Fruit fly (Drosophila melanogaster) whole organism, embryonic: Measurements from ENCODE around the gene CG5056.

Experiments used
- Abd-B ChIP-seq: fragments of 200-800 bp; sonication (Bioruptor generic); optimal IDR thresholded peaks from 2 replicates; lab custom pipeline; 2018; ENCODE audit warnings: missing biosample characterization, mild to moderate bottlenecking, missing genetic modification characterization, moderate library complexity
- Adf1 ChIP-seq: fragments of 200-800 bp; sonication (Bioruptor generic); IDR thresholded peaks from 2 replicates; pipeline ENCODE4 v1.3.6; 2022; ENCODE audit warnings: missing biosample characterization, missing genetic modification characterization
- Atf3 ChIP-seq: fragments of 200-800 bp; sonication (Bioruptor generic); optimal IDR thresholded peaks from 3 replicates; lab custom pipeline; 2016; ENCODE audit warnings: missing biosample characterization, missing genetic modification characterization
- CG11085 ChIP-seq: fragments of 200-800 bp; sonication (Bioruptor generic); IDR thresholded peaks from 2 replicates; pipeline ENCODE4 v1.3.6; 2022; ENCODE audit warnings: missing biosample characterization, missing genetic modification characterization
- CG12155 ChIP-seq: fragments of 200-800 bp; sonication (Bioruptor generic); optimal IDR thresholded peaks from 3 replicates; lab custom pipeline; 2016; ENCODE audit warnings: missing biosample characterization, missing genetic modification characterization
- CG12659 ChIP-seq: fragments of 200-800 bp; sonication (Bioruptor generic); optimal IDR thresholded peaks from 3 replicates; lab custom pipeline; 2017; ENCODE audit warnings: mild to moderate bottlenecking, missing biosample characterization, missing genetic modification reagents, missing genetic modification characterization
- CG15073 ChIP-seq: fragments of 200-800 bp; sonication (Bioruptor generic); optimal IDR thresholded peaks from 2 replicates; lab custom pipeline; 2016; ENCODE audit warnings: missing biosample characterization, missing genetic modification characterization
- CG16815 ChIP-seq: fragments of 200-800 bp; sonication (Bioruptor generic); optimal IDR thresholded peaks from 3 replicates; lab custom pipeline; 2017; ENCODE audit warnings: missing biosample characterization, mild to moderate bottlenecking, missing genetic modification characterization
- CG17359 ChIP-seq: fragments of 200-800 bp; sonication (Bioruptor generic); optimal IDR thresholded peaks from 3 replicates; lab custom pipeline; 2018; ENCODE audit warnings: missing biosample characterization, mild to moderate bottlenecking, missing genetic modification characterization, moderate library complexity
- CG18599 ChIP-seq: fragments of 200-800 bp; sonication (Bioruptor generic); optimal IDR thresholded peaks from 3 replicates; lab custom pipeline; 2017; ENCODE audit warnings: missing biosample characterization, missing genetic modification characterization, mild to moderate bottlenecking, moderate library complexity, missing genetic modification reagents
- CG2120 ChIP-seq: fragments of 200-800 bp; sonication (Bioruptor generic); optimal IDR thresholded peaks from 3 replicates; lab custom pipeline; 2016; ENCODE audit warnings: missing biosample characterization, missing genetic modification characterization
- CG30020 ChIP-seq: fragments of 200-800 bp; optimal IDR thresholded peaks from 2 replicates; lab custom pipeline; 2019; ENCODE audit warnings: missing biosample characterization, mild to moderate bottlenecking, missing genetic modification characterization, moderate library complexity
- CG30431 ChIP-seq: fragments of 200-800 bp; sonication (Bioruptor generic); optimal IDR thresholded peaks from 2 replicates; lab custom pipeline; 2017; ENCODE audit warnings: missing biosample characterization, missing genetic modification characterization
- CG34422 ChIP-seq: fragments of 200-800 bp; sonication (Bioruptor generic); IDR thresholded peaks from 3 replicates; pipeline ENCODE4 v1.3.6; 2022; ENCODE audit warnings: missing biosample characterization, missing genetic modification characterization
- CG5180 ChIP-seq: fragments of 200-800 bp; sonication (Bioruptor generic); optimal IDR thresholded peaks from 3 replicates; lab custom pipeline; 2017; ENCODE audit warnings: missing biosample characterization, missing genetic modification characterization, mild to moderate bottlenecking, moderate library complexity, missing genetic modification reagents
- CG7372 ChIP-seq: fragments of 200-800 bp; sonication (Bioruptor generic); IDR thresholded peaks from 2 replicates; pipeline ENCODE4 v1.3.6; 2022; ENCODE audit warnings: missing biosample characterization, missing genetic modification characterization
- CG8290 ChIP-seq, 3 experiments: fragments of 200-800 bp; sonication (Bioruptor generic); optimal IDR thresholded peaks; 2 replicates each; lab custom pipeline; 2016 to 2019; ENCODE audit warnings: missing biosample characterization in 3 of 3, missing genetic modification characterization in 3 of 3, mild to moderate bottlenecking in 2 of 3, moderate library complexity in 1 of 3
- CG8388 ChIP-seq: fragments of 200-800 bp; sonication (Bioruptor generic); optimal IDR thresholded peaks from 2 replicates; lab custom pipeline; 2019; ENCODE audit warnings: missing biosample characterization, mild to moderate bottlenecking, missing genetic modification characterization, moderate library complexity
- CG9215 ChIP-seq: fragments of 200-800 bp; sonication (Bioruptor generic); IDR thresholded peaks from 2 replicates; pipeline ENCODE4 v1.3.6; 2022; ENCODE audit warnings: missing biosample characterization, missing genetic modification characterization
- CG9932 ChIP-seq: fragments of 200-800 bp; sonication (Bioruptor generic); IDR thresholded peaks from 2 replicates; pipeline ENCODE4 v1.3.6; 2022; ENCODE audit warnings: missing biosample characterization, missing genetic modification characterization
- Dad ChIP-seq: fragments of 200-800 bp; sonication (Bioruptor generic); optimal IDR thresholded peaks from 3 replicates; lab custom pipeline; 2016; ENCODE audit warnings: missing biosample characterization, missing genetic modification characterization
- Dbx ChIP-seq: fragments of 200-800 bp; sonication (Bioruptor generic); IDR thresholded peaks from 3 replicates; pipeline ENCODE4 v1.3.6; 2022; ENCODE audit warnings: missing biosample characterization, missing genetic modification characterization
- Doc2 ChIP-seq: fragments of 200-800 bp; sonication (Bioruptor generic); IDR thresholded peaks from 2 replicates; pipeline ENCODE4 v1.3.6; 2022; ENCODE audit warnings: missing biosample characterization, missing genetic modification characterization
- E2f1 ChIP-seq: fragments of 200-800 bp; sonication (Bioruptor generic); IDR thresholded peaks from 2 replicates; pipeline ENCODE4 v1.3.6; 2022; ENCODE audit warnings: missing biosample characterization, missing genetic modification characterization
- Ets97D ChIP-seq: fragments of 200-800 bp; sonication (Bioruptor generic); optimal IDR thresholded peaks from 3 replicates; lab custom pipeline; 2016; ENCODE audit warnings: missing biosample characterization, missing genetic modification characterization
- HmgD ChIP-seq: fragments of 200-800 bp; sonication (Bioruptor generic); optimal IDR thresholded peaks from 3 replicates; lab custom pipeline; 2016; ENCODE audit warnings: missing biosample characterization, missing genetic modification characterization
- NK7.1 ChIP-seq: fragments of 200-800 bp; sonication (Bioruptor generic); optimal IDR thresholded peaks from 3 replicates; lab custom pipeline; 2016; ENCODE audit warnings: missing biosample characterization, missing genetic modification characterization
- PHDP ChIP-seq: fragments of 200-800 bp; sonication (Bioruptor generic); optimal IDR thresholded peaks from 3 replicates; lab custom pipeline; 2018; ENCODE audit warnings: missing biosample characterization, mild to moderate bottlenecking, missing genetic modification characterization, moderate library complexity
- Spps ChIP-seq: fragments of 200-800 bp; sonication (Bioruptor generic); optimal IDR thresholded peaks from 2 replicates; lab custom pipeline; 2018; ENCODE audit warnings: missing biosample characterization, mild to moderate bottlenecking, missing genetic modification characterization
- TFAM ChIP-seq: fragments of 200-800 bp; sonication (Bioruptor generic); optimal IDR thresholded peaks from 2 replicates; lab custom pipeline; 2017; ENCODE audit warnings: missing biosample characterization, missing genetic modification characterization, inconsistent platforms
- ase ChIP-seq: fragments of 200-800 bp; sonication (Bioruptor generic); IDR thresholded peaks from 3 replicates; pipeline ENCODE4 v1.3.6; 2022; ENCODE audit warnings: missing biosample characterization, missing genetic modification characterization
- bcd ChIP-seq: fragments of 200-800 bp; sonication (Bioruptor generic); optimal IDR thresholded peaks from 2 replicates; lab custom pipeline; 2017; ENCODE audit warnings: missing biosample characterization, mild to moderate bottlenecking, missing genetic modification characterization
- chinmo ChIP-seq: fragments of 200-800 bp; sonication (Bioruptor generic); IDR thresholded peaks from 4 replicates; pipeline ENCODE4 v1.3.6; 2022; ENCODE audit warnings: missing biosample characterization, missing genetic modification characterization; ENCODE audit not compliant: partially characterized antibody
- croc ChIP-seq: fragments of 200-800 bp; sonication (Bioruptor generic); conservative IDR thresholded peaks from 3 replicates; pipeline ENCODE4 v1.3.6; 2022; ENCODE audit warnings: missing biosample characterization, missing genetic modification characterization
- dm ChIP-seq: fragments of 200-800 bp; sonication (Bioruptor generic); optimal IDR thresholded peaks from 3 replicates; lab custom pipeline; 2016; ENCODE audit warnings: missing biosample characterization, missing genetic modification characterization
- dpn ChIP-seq, 2 experiments: fragments of 200-800 bp; sonication (Bioruptor generic); optimal IDR thresholded peaks; 3 replicates each; lab custom pipeline; 2016; ENCODE audit warnings: missing biosample characterization in 2 of 2, missing genetic modification characterization in 2 of 2
- fd3F ChIP-seq: fragments of 200-800 bp; sonication (Bioruptor generic); optimal IDR thresholded peaks from 2 replicates; lab custom pipeline; 2018; ENCODE audit warnings: missing biosample characterization, mild to moderate bottlenecking, missing genetic modification characterization, moderate library complexity
- fd96Cb ChIP-seq: fragments of 200-800 bp; sonication (Bioruptor generic); optimal IDR thresholded peaks from 2 replicates; lab custom pipeline; 2018; ENCODE audit warnings: missing biosample characterization, mild to moderate bottlenecking, missing genetic modification characterization, moderate library complexity
- hth ChIP-seq: fragments of >200 bp; optimal IDR thresholded peaks from 2 replicates; lab custom pipeline; 2017; ENCODE audit warnings: inconsistent platforms
- lilli ChIP-seq: fragments of 200-800 bp; sonication (Bioruptor generic); optimal IDR thresholded peaks from 3 replicates; lab custom pipeline; 2016; ENCODE audit warnings: missing biosample characterization, missing genetic modification characterization
- odd ChIP-seq: fragments of 200-800 bp; sonication (Bioruptor generic); optimal IDR thresholded peaks from 2 replicates; lab custom pipeline; 2017; ENCODE audit warnings: missing biosample characterization, mild to moderate bottlenecking, missing genetic modification characterization
- ranshi ChIP-seq: fragments of 200-800 bp; sonication (Bioruptor generic); IDR thresholded peaks from 2 replicates; pipeline ENCODE4 v1.3.6; 2022; ENCODE audit warnings: missing biosample characterization, missing genetic modification characterization
- salm ChIP-seq: fragments of 200-800 bp; sonication (Bioruptor generic); optimal IDR thresholded peaks from 2 replicates; lab custom pipeline; 2018; ENCODE audit warnings: missing biosample characterization, mild to moderate bottlenecking, missing genetic modification characterization
- sc ChIP-seq, 3 experiments: fragments of >200 bp in 2 of 3; fragments of 200-800 bp in 1 of 3; sonication (Bioruptor generic) in 1 of 3; optimal IDR thresholded peaks; 2 replicates in 2 of 3; 3 replicates in 1 of 3; lab custom pipeline; 2017; ENCODE audit warnings: mild to moderate bottlenecking in 1 of 3, missing biosample characterization in 1 of 3, missing genetic modification characterization in 1 of 3, missing genetic modification reagents in 1 of 3
- sqz ChIP-seq: fragments of 200-800 bp; sonication (Bioruptor generic); optimal IDR thresholded peaks from 3 replicates; lab custom pipeline; 2018; ENCODE audit warnings: missing biosample characterization, mild to moderate bottlenecking, missing genetic modification characterization
- tna ChIP-seq: fragments of 200-800 bp; sonication (Bioruptor generic); IDR thresholded peaks from 2 replicates; pipeline ENCODE4 v1.3.6; 2022; ENCODE audit warnings: missing biosample characterization, missing genetic modification characterization; ENCODE audit not compliant: partially characterized antibody
- trem ChIP-seq: fragments of 200-800 bp; optimal IDR thresholded peaks from 3 replicates; lab custom pipeline; 2019; ENCODE audit warnings: missing biosample characterization, mild to moderate bottlenecking, missing genetic modification characterization, moderate library complexity
- vnd ChIP-seq: fragments of 200-800 bp; sonication (Bioruptor generic); IDR thresholded peaks from 3 replicates; pipeline ENCODE4 v1.3.6; 2022; ENCODE audit warnings: missing biosample characterization, missing genetic modification characterization; ENCODE audit not compliant: partially characterized antibody
- yki ChIP-seq: fragments of >200 bp; optimal IDR thresholded peaks from 3 replicates; lab custom pipeline; 2018
- z ChIP-seq: fragments of 200-800 bp; sonication (Bioruptor generic); IDR thresholded peaks from 3 replicates; pipeline ENCODE4 v1.3.6; 2022; ENCODE audit warnings: missing biosample characterization, missing genetic modification characterization
- zen2 ChIP-seq: fragments of 200-800 bp; sonication (Bioruptor generic); IDR thresholded peaks from 3 replicates; pipeline ENCODE4 v1.3.6; 2022; ENCODE audit warnings: missing biosample characterization, missing genetic modification characterization; ENCODE audit not compliant: partially characterized antibody

The CG5056 gene

dm6 chr2L:10379865-10380264 lies 13.4 kb downstream of the CG5056 start, which contains the start of gene gny (continued):
- TF ChIP-seq z (GFP tag; lab: Robert Waterston, UW) (no peak), trem (tag; lab: Kevin White, UChicago) (peak; percentile 24), CG9215 (GFP tag; lab: Robert Waterston, UW) (no peak), odd (GFP tag; lab: Kevin White, UChicago) (no peak), Dad (GFP tag; lab: Kevin White, UChicago) (no peak), Ets97D (GFP tag; lab: Kevin White, UChicago) (peak; percentile 26), CG15073 (GFP tag; lab: Kevin White, UChicago) (no peak), CG18599 (GFP tag; lab: Kevin White, UChicago) (no peak), CG30020 (tag; lab: Kevin White, UChicago) (peak; percentile 97), CG12659 (no peak), chinmo (GFP tag; lab: Robert Waterston, UW) (0 out of 4 replicates have a peak, but pooled peaks have one; percentile 25), CG11085 (GFP tag; lab: Robert Waterston, UW) (no peak), CG17359 (tag; lab: Kevin White, UChicago) (no peak), CG8290 (GFP tag; optimal IDR thresholded peaks at IDR 0.05; lab: Kevin White, UChicago) (no peak), CG8290 (tag; optimal IDR thresholded peaks at IDR 0.05; lab: Kevin White, UChicago) (peak in 1 of 2 experiments; percentile 61), CG30431 (GFP tag; lab: Kevin White, UChicago) (no peak), CG9932 (no peak), lilli (GFP tag; lab: Kevin White, UChicago) (no peak), CG34422 (no peak), CG16815 (GFP tag; lab: Kevin White, UChicago) (no peak), fd96Cb (no peak), CG2120 (no peak), PHDP (tag; lab: Kevin White, UChicago) (no peak), dm (GFP tag; lab: Kevin White, UChicago) (no peak), Doc2 (GFP tag; lab: Robert Waterston, UW) (no peak), ranshi (GFP tag; lab: Robert Waterston, UW) (no peak), HmgD (GFP tag; lab: Kevin White, UChicago) (peak; percentile 39), salm (tag; lab: Kevin White, UChicago) (no peak), CG8388 (GFP tag; lab: Kevin White, UChicago) (no peak), CG12155 (GFP tag; lab: Kevin White, UChicago) (no peak), TFAM (no peak), Dbx (GFP tag; lab: Robert Waterston, UW) (no peak), sqz (GFP tag; lab: Kevin White, UChicago) (no peak), CG7372 (GFP tag; lab: Robert Waterston, UW) (no peak), Spps (tag; lab: Kevin White, UChicago) (no peak), Adf1 (no peak), bcd (GFP tag; lab: Kevin White, UChicago) (no peak), Abd-B (GFP tag; lab: Kevin White, UChicago) (no peak), croc (GFP tag; lab: Robert Waterston, UW) (no peak), CG5180 (no peak), yki (lab: Kevin White, UChicago) (no peak), fd3F (GFP tag; lab: Kevin White, UChicago) (no peak), ase (GFP tag; lab: Robert Waterston, UW) (no peak), sc (optimal IDR thresholded peaks at IDR 0.05; lab: Kevin White, UChicago) (no peak), sc (GFP tag; optimal IDR thresholded peaks at IDR 0.05; lab: Kevin White, UChicago) (no peak), zen2 (GFP tag; lab: Robert Waterston, UW) (no peak), dpn (GFP tag; optimal IDR thresholded peaks at IDR 0.05; lab: Kevin White, UChicago) (no peak), E2f1 (no peak), tna (GFP tag; lab: Robert Waterston, UW) (no peak), vnd (GFP tag; lab: Robert Waterston, UW) (no peak), hth (lab: Kevin White, UChicago) (no peak), NK7.1 (GFP tag; lab: Kevin White, UChicago) (no peak), Atf3 (GFP tag; lab: Kevin White, UChicago) (no peak)
